Worm (Caenorhabditis elegans) whole organism, L1 larva: ENCODE measurements around the gene T24A6.1.

Source experiments
- C04F5.9 ChIP-seq: sonication (generic microtip); optimal IDR thresholded peaks from 2 replicates; lab custom pipeline; 2016; ENCODE audit warnings: missing genetic modification characterization, missing compliant biosample characterization
- C16A3.4 ChIP-seq: fragments of 150-350 bp; optimal IDR thresholded peaks from 2 replicates; lab custom pipeline; 2014; ENCODE audit warnings: missing biosample characterization, missing genetic modification characterization
- Y116A8C.19 ChIP-seq: sonication (generic microtip); optimal IDR thresholded peaks from 2 replicates; lab custom pipeline; 2016; ENCODE audit warnings: missing compliant biosample characterization, missing genetic modification characterization, borderline replicate concordance
- alr-1 ChIP-seq: fragments of 200-800 bp; sonication (Bioruptor generic); optimal IDR thresholded peaks from 2 replicates; lab custom pipeline; 2018; ENCODE audit warnings: borderline replicate concordance, mild to moderate bottlenecking, missing genetic modification characterization, missing compliant biosample characterization
- aly-2 ChIP-seq: fragments of 150-350 bp; optimal IDR thresholded peaks from 2 replicates; lab custom pipeline; 2014; ENCODE audit warnings: missing biosample characterization, missing genetic modification characterization
- blmp-1 ChIP-seq: fragments of 150-350 bp; optimal IDR thresholded peaks from 2 replicates; lab custom pipeline; 2014; ENCODE audit warnings: missing biosample characterization, missing genetic modification characterization
- ceh-63 ChIP-seq: fragments of 200-800 bp; sonication (Bioruptor generic); optimal IDR thresholded peaks from 2 replicates; lab custom pipeline; 2018; ENCODE audit warnings: mild to moderate bottlenecking, missing genetic modification characterization, missing compliant biosample characterization
- ceh-82 ChIP-seq, 3 experiments: fragments of 150-350 bp in 1 of 3; sonication (generic microtip) in 2 of 3; optimal IDR thresholded peaks; 2 replicates each; lab custom pipeline; 2014 to 2017; ENCODE audit warnings: missing biosample characterization in 3 of 3, missing genetic modification characterization in 3 of 3
- ceh-88 ChIP-seq: fragments of 200-800 bp; sonication (Bioruptor generic); IDR thresholded peaks from 2 replicates; pipeline ENCODE4 v1.3.6; 2022; ENCODE audit warnings: missing genetic modification characterization, missing compliant biosample characterization
- ceh-90 ChIP-seq: sonication (generic microtip); optimal IDR thresholded peaks from 2 replicates; lab custom pipeline; 2016; ENCODE audit warnings: missing genetic modification characterization, missing compliant biosample characterization
- ces-1 ChIP-seq: fragments of 150-350 bp; optimal IDR thresholded peaks from 2 replicates; lab custom pipeline; 2014; ENCODE audit warnings: missing biosample characterization, missing genetic modification reagents, missing genetic modification characterization
- elt-3 ChIP-seq, 6 experiments: fragments of 150-350 bp in 1 of 6; sonication (generic microtip); optimal IDR thresholded peaks; 2 replicates each; lab custom pipeline; 2017 to 2018; ENCODE audit warnings: missing biosample characterization in 6 of 6, missing genetic modification characterization in 6 of 6, inconsistent platforms in 1 of 6
- ets-5 ChIP-seq: fragments of 200-800 bp; sonication (Bioruptor generic); IDR thresholded peaks from 2 replicates; pipeline ENCODE4 v1.3.6; 2022; ENCODE audit warnings: missing genetic modification characterization, missing compliant biosample characterization
- fkh-8 ChIP-seq: sonication (generic microtip); optimal IDR thresholded peaks from 2 replicates; lab custom pipeline; 2016; ENCODE audit warnings: mild to moderate bottlenecking, missing genetic modification characterization, missing compliant biosample characterization
- fos-1 ChIP-seq: fragments of 150-350 bp; optimal IDR thresholded peaks from 2 replicates; lab custom pipeline; 2014; ENCODE audit warnings: missing biosample characterization, missing genetic modification characterization
- hlh-17 ChIP-seq: fragments of 200-800 bp; sonication (Bioruptor generic); optimal IDR thresholded peaks from 2 replicates; lab custom pipeline; 2018; ENCODE audit warnings: missing genetic modification characterization, mild to moderate bottlenecking, missing compliant biosample characterization, moderate library complexity, borderline replicate concordance
- hlh-4 ChIP-seq: sonication (generic microtip); optimal IDR thresholded peaks from 2 replicates; lab custom pipeline; 2016; ENCODE audit warnings: mild to moderate bottlenecking, missing genetic modification characterization, missing compliant biosample characterization
- hpl-2 ChIP-seq: fragments of 150-350 bp; optimal IDR thresholded peaks from 2 replicates; lab custom pipeline; 2014; ENCODE audit warnings: missing biosample characterization, missing genetic modification reagents, missing genetic modification characterization
- irx-1 ChIP-seq: sonication (generic microtip); optimal IDR thresholded peaks from 2 replicates; lab custom pipeline; 2016; ENCODE audit warnings: missing genetic modification characterization, missing compliant biosample characterization
- jun-1 ChIP-seq: fragments of 150-350 bp; optimal IDR thresholded peaks from 2 replicates; lab custom pipeline; 2014; ENCODE audit warnings: missing biosample characterization, missing genetic modification reagents, missing genetic modification characterization
- lin-13 ChIP-seq: fragments of 150-350 bp; optimal IDR thresholded peaks from 2 replicates; lab custom pipeline; 2014; ENCODE audit warnings: missing biosample characterization, missing genetic modification reagents, missing genetic modification characterization
- lin-15B ChIP-seq: fragments of 150-350 bp; sonication (generic microtip); optimal IDR thresholded peaks from 3 replicates; lab custom pipeline; 2014; ENCODE audit warnings: missing biosample characterization, missing genetic modification characterization
- lin-35 ChIP-seq, 2 experiments: fragments of 150-350 bp; optimal IDR thresholded peaks; 2 replicates each; lab custom pipeline; 2014; ENCODE audit warnings: missing biosample characterization in 2 of 2, missing genetic modification characterization in 2 of 2, missing genetic modification reagents in 2 of 2
- lin-39 ChIP-seq: fragments of 150-350 bp; optimal IDR thresholded peaks from 2 replicates; lab custom pipeline; 2014; ENCODE audit warnings: missing biosample characterization, missing genetic modification reagents, missing genetic modification characterization
- lir-3 ChIP-seq: sonication (generic microtip); optimal IDR thresholded peaks from 2 replicates; lab custom pipeline; 2016; ENCODE audit warnings: mild to moderate bottlenecking, missing genetic modification characterization, moderate library complexity, missing compliant biosample characterization; ENCODE audit not compliant: poor library complexity
- lsy-2 ChIP-seq, 2 experiments: fragments of 150-350 bp; optimal IDR thresholded peaks; 2 replicates each; lab custom pipeline; 2014; ENCODE audit warnings: missing biosample characterization in 2 of 2, missing genetic modification characterization in 2 of 2
- mdl-1 ChIP-seq, 2 experiments: fragments of 150-350 bp; optimal IDR thresholded peaks; 2 replicates each; lab custom pipeline; 2014 to 2017; ENCODE audit warnings: missing biosample characterization in 2 of 2, missing genetic modification characterization in 2 of 2, inconsistent platforms in 1 of 2
- mef-2 ChIP-seq: fragments of 150-350 bp; optimal IDR thresholded peaks from 2 replicates; lab custom pipeline; 2014; ENCODE audit warnings: missing biosample characterization, missing genetic modification characterization
- mep-1 ChIP-seq: fragments of 150-350 bp; optimal IDR thresholded peaks from 2 replicates; lab custom pipeline; 2014; ENCODE audit warnings: missing biosample characterization, missing genetic modification characterization
- nhr-12 ChIP-seq: sonication (generic microtip); optimal IDR thresholded peaks from 2 replicates; lab custom pipeline; 2017; ENCODE audit warnings: missing biosample characterization, missing genetic modification characterization
- nhr-19 ChIP-seq: fragments of 200-800 bp; sonication (Bioruptor generic); conservative IDR thresholded peaks from 2 replicates; pipeline ENCODE4 v1.3.6; 2022; ENCODE audit warnings: missing genetic modification characterization, missing compliant biosample characterization
- nhr-20 ChIP-seq: sonication (generic microtip); optimal IDR thresholded peaks from 2 replicates; lab custom pipeline; 2016; ENCODE audit warnings: mild to moderate bottlenecking, missing genetic modification characterization, missing compliant biosample characterization
- nhr-237 ChIP-seq: fragments of 150-350 bp; optimal IDR thresholded peaks from 2 replicates; lab custom pipeline; 2014; ENCODE audit warnings: missing biosample characterization, missing genetic modification characterization
- nhr-47 ChIP-seq: sonication (generic microtip); optimal IDR thresholded peaks from 2 replicates; lab custom pipeline; 2016; ENCODE audit warnings: mild to moderate bottlenecking, missing genetic modification characterization, moderate library complexity, missing compliant biosample characterization
- nhr-76 ChIP-seq: sonication (generic microtip); optimal IDR thresholded peaks from 2 replicates; lab custom pipeline; 2017; ENCODE audit warnings: missing biosample characterization, missing genetic modification characterization
- nhr-84 ChIP-seq: sonication (generic microtip); optimal IDR thresholded peaks from 2 replicates; lab custom pipeline; 2017; ENCODE audit warnings: missing biosample characterization, missing genetic modification characterization
- nhr-85 ChIP-seq: sonication (generic microtip); peaks from one replicate; lab custom pipeline; 2016; ENCODE audit warnings: missing genetic modification characterization, inconsistent platforms, missing compliant biosample characterization
- nhr-90 ChIP-seq: sonication (generic microtip); optimal IDR thresholded peaks from 2 replicates; lab custom pipeline; 2016; ENCODE audit warnings: mild to moderate bottlenecking, missing genetic modification characterization, missing compliant biosample characterization; ENCODE audit not compliant: poor library complexity
- pag-3 ChIP-seq: sonication (generic microtip); optimal IDR thresholded peaks from 2 replicates; lab custom pipeline; 2017; ENCODE audit warnings: missing genetic modification characterization, mild to moderate bottlenecking, missing compliant biosample characterization, antibody characterized with exemption, borderline replicate concordance; ENCODE audit not compliant: insufficient read depth
- pqm-1 ChIP-seq: sonication (generic microtip); optimal IDR thresholded peaks from 3 replicates; lab custom pipeline; 2017; ENCODE audit warnings: missing biosample characterization, missing genetic modification characterization
- skn-1 ChIP-seq: fragments of 150-350 bp; optimal IDR thresholded peaks from 2 replicates; lab custom pipeline; 2014; ENCODE audit warnings: missing biosample characterization, missing genetic modification characterization
- snpc-4 ChIP-seq: fragments of 150-350 bp; optimal IDR thresholded peaks from 2 replicates; lab custom pipeline; 2014; ENCODE audit warnings: missing biosample characterization, missing genetic modification characterization
- unc-130 ChIP-seq: fragments of 150-350 bp; optimal IDR thresholded peaks from 2 replicates; lab custom pipeline; 2017; ENCODE audit warnings: missing biosample characterization, missing genetic modification characterization, inconsistent platforms
- unc-62 ChIP-seq: fragments of 150-350 bp; optimal IDR thresholded peaks from 2 replicates; lab custom pipeline; 2014; ENCODE audit warnings: missing biosample characterization, missing genetic modification reagents, missing genetic modification characterization
- ztf-11 ChIP-seq, 2 experiments: sonication (generic microtip); optimal IDR thresholded peaks; 2 replicates each; lab custom pipeline; 2016 to 2017; ENCODE audit warnings: missing genetic modification characterization in 2 of 2, missing biosample characterization in 1 of 2, missing compliant biosample characterization in 1 of 2

The T24A6.1 gene

ce11 chrV:3605325-3605724, 46.5 kb downstream of the T24A6.1 start, which contains the start of gene T22F3.8:
TSS of gene T22F3.8 (minus strand) at chrV:3605425.
- TF ChIP-seq lir-3 (tag; lab: Kevin White, UChicago): no peak
- no peak for TF ChIP-seq blmp-1
- no peak for TF ChIP-seq lsy-2 (tag; optimal IDR thresholded peaks at IDR 0.05; lab: Kevin White, UChicago)
- TF ChIP-seq nhr-20 (tag; lab: Kevin White, UChicago): no peak

ce11 chrV:3606391-3606790, 47.5 kb downstream of the T24A6.1 start:
- TF ChIP-seq mep-1 (tag; lab: Kevin White, UChicago) (no peak), lin-35 (GFP tag; optimal IDR thresholded peaks at IDR 0.05; lab: Kevin White, UChicago) (peak in 1 of 2 experiments; percentile 25), mdl-1 (tag; optimal IDR thresholded peaks at IDR 0.05; lab: Kevin White, UChicago) (peak in 1 of 2 experiments; percentile 52), lsy-2 (tag; optimal IDR thresholded peaks at IDR 0.05; lab: Kevin White, UChicago) (peak in 1 of 2 experiments; percentile 11), ceh-90 (tag; lab: Kevin White, UChicago) (no peak), nhr-237 (tag; lab: Kevin White, UChicago) (no peak), nhr-19 (GFP tag; lab: Robert Waterston, UW) (peak; percentile 40), ces-1 (GFP tag; lab: Kevin White, UChicago) (no peak), mef-2 (no peak), jun-1 (tag; lab: Kevin White, UChicago) (no peak), hlh-4 (tag; lab: Kevin White, UChicago) (no peak), nhr-12 (tag; lab: Kevin White, UChicago) (no peak), unc-62 (no peak), hlh-17 (GFP tag; lab: Kevin White, UChicago) (no peak), fkh-8 (no peak), fos-1 (tag; lab: Kevin White, UChicago) (no peak), nhr-84 (no peak), pqm-1 (tag; lab: Kevin White, UChicago) (no peak), nhr-90 (tag; lab: Kevin White, UChicago) (peak; percentile 2), ceh-88 (GFP tag; lab: Robert Waterston, UW) (no peak), lin-15B (tag; lab: Kevin White, UChicago) (no peak), nhr-20 (tag; lab: Kevin White, UChicago) (peak; percentile 67), C16A3.4 (no peak), blmp-1 (peak; percentile 68), ceh-63 (GFP tag; lab: Kevin White, UChicago) (no peak), nhr-47 (no peak), lin-13 (GFP tag; lab: Kevin White, UChicago) (no peak), ceh-82 (tag; optimal IDR thresholded peaks at IDR 0.05; lab: Kevin White, UChicago) (no peak), elt-3 (tag; optimal IDR thresholded peaks at IDR 0.05; lab: Kevin White, UChicago) (peak in 3 of 6 experiments; percentile 49 to 94 (median 67)), C04F5.9 (no peak), skn-1 (no peak), nhr-76 (tag; lab: Kevin White, UChicago) (no peak), ets-5 (GFP tag; lab: Robert Waterston, UW) (no peak), ztf-11 (tag; optimal IDR thresholded peaks at IDR 0.05; lab: Kevin White, UChicago) (no peak), lin-39 (no peak), aly-2 (tag; lab: Kevin White, UChicago) (no peak), irx-1 (no peak), nhr-85 (peak; percentile 21), alr-1 (no peak), snpc-4 (tag; lab: Kevin White, UChicago) (no peak), pag-3 (no peak), hpl-2 (GFP tag; lab: Kevin White, UChicago) (no peak), unc-130 (tag; lab: Kevin White, UChicago) (peak; percentile 39), Y116A8C.19 (tag; lab: Kevin White, UChicago) (no peak)
- TF ChIP-seq, all 84 proteins: peak for 10
